Worm (Caenorhabditis elegans): ENCODE measurements around the gene Y25C1A.14.

Y25C1A.14 gene

ce11 chrII:3056266-3056872 lies 40.4 kb downstream of the Y25C1A.14 start, which contains the start of gene lin-8:
Gene lin-8 (plus strand): TSS chrII:3056822.
- no peak for TF ChIP-seq M03D4.4 (tag; optimal IDR thresholded peaks at IDR 0.05)
- no peak for TF ChIP-seq hlh-1 (tag; optimal IDR thresholded peaks at IDR 0.05)
- TF ChIP-seq nhr-2 (tag; optimal IDR thresholded peaks at IDR 0.05), result no peak
- TF ChIP-seq ztf-11 (tag; optimal IDR thresholded peaks at IDR 0.05), result no peak
- TF ChIP-seq nhr-76 (tag; optimal IDR thresholded peaks at IDR 0.05), result no peak
- no peak for TF ChIP-seq sptf-1 (tag; optimal IDR thresholded peaks at IDR 0.05)
- no peak for TF ChIP-seq sem-2 (GFP tag; optimal IDR thresholded peaks at IDR 0.05)
- no peak for TF ChIP-seq blmp-1 (tag; optimal IDR thresholded peaks at IDR 0.05)
- no peak for TF ChIP-seq unc-62 (GFP tag; optimal IDR thresholded peaks at IDR 0.05)
- no peak for TF ChIP-seq nhr-12 (tag; optimal IDR thresholded peaks at IDR 0.05)
- no peak for TF ChIP-seq ceh-43 (GFP tag; optimal IDR thresholded peaks at IDR 0.05)
- TF ChIP-seq elt-1 (tag; optimal IDR thresholded peaks at IDR 0.05; ENCODE audit: borderline replicate concordance, insufficient read depth), result no peak
- TF ChIP-seq ham-2 (GFP tag; optimal IDR thresholded peaks at IDR 0.05), result no peak
- TF ChIP-seq unc-120 (tag; optimal IDR thresholded peaks at IDR 0.05; ENCODE audit: poor library complexity, severe bottlenecking), result no peak
- no peak for TF ChIP-seq mls-2 (tag; optimal IDR thresholded peaks at IDR 0.05)
- TF ChIP-seq lsy-2 (tag; optimal IDR thresholded peaks at IDR 0.05), result no peak
- no peak for TF ChIP-seq ces-1 (GFP tag; optimal IDR thresholded peaks at IDR 0.05)
- TF ChIP-seq lin-13 (tag; optimal IDR thresholded peaks at IDR 0.05), result no peak
- no peak for TF ChIP-seq unc-39 (tag; optimal IDR thresholded peaks at IDR 0.05)
- no peak for TF ChIP-seq mep-1 (tag; optimal IDR thresholded peaks at IDR 0.05)

ce11 chrII:3055531-3055930 lies 41.2 kb downstream of the Y25C1A.14 start:
- TF ChIP-seq ham-2 (GFP tag; optimal IDR thresholded peaks at IDR 0.05), result peak; percentile 39
- peak; percentile 15 for TF ChIP-seq nhr-2 (tag; optimal IDR thresholded peaks at IDR 0.05)
- TF ChIP-seq nhr-76 (tag; optimal IDR thresholded peaks at IDR 0.05), result no peak
- peak; percentile 41 for TF ChIP-seq mls-2 (tag; optimal IDR thresholded peaks at IDR 0.05)
- TF ChIP-seq lin-13 (tag; optimal IDR thresholded peaks at IDR 0.05), result peak; percentile 14

DNA sequence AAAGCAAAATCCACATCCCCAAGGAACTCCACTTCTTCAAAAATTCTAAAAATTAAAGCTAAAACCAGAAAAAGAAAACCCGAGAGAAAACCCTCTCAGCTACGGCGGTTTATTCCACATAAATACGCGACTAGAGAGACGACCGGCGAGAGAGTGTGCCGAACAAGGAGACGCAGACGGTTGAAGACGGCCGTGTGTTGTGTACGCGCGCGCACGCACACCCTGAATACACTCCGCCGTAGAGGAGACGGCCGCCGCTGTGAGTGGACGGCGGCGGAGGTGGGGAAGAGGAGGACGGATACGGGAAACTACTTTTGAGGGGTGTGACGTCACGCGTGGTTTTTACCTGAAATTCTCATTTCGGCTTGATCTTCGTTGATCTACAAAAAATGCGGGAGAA lies 42.1 kb downstream of the Y25C1A.14 start:
- TF ChIP-seq blmp-1 (tag; optimal IDR thresholded peaks at IDR 0.05), result no peak
- no peak for TF ChIP-seq snpc-4 (tag; optimal IDR thresholded peaks at IDR 0.05)
- TF ChIP-seq nhr-2 (tag; optimal IDR thresholded peaks at IDR 0.05), result no peak
- peak; percentile 10 for TF ChIP-seq pha-4 (tag; optimal IDR thresholded peaks at IDR 0.05)

DNA sequence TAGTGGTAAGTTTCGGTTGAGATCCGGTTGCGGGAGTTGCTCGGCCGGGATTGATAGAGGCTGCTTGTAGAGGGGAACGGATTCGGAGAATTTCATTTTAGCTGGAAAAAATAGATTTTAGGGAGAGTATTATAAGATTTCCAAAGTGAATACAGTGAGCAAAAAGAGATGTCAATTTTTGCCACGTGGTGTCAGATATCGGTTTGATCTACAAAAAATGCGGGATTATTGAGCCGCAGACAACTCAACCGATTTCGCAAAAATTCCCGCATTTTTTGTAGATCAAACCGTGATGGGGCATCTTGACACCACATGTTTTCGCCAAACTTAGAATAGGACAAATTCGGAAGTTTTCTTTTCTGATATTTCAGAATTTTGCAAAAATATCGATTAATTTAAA lies 42.5 kb downstream of the Y25C1A.14 start, which contains the start of gene lido-13:
Gene lido-13 (minus strand): TSS at position 101 of the 400 bp plus-strand sequence.
- TF ChIP-seq nhr-76 (tag; optimal IDR thresholded peaks at IDR 0.05), result no peak
- TF ChIP-seq hlh-1 (tag; optimal IDR thresholded peaks at IDR 0.05), result no peak
- TF ChIP-seq elt-3 (tag; optimal IDR thresholded peaks at IDR 0.05), result no peak
- TF ChIP-seq lin-13 (tag; optimal IDR thresholded peaks at IDR 0.05), result no peak
- no peak for TF ChIP-seq lin-32 (GFP tag; optimal IDR thresholded peaks at IDR 0.05)
- TF ChIP-seq sem-2 (GFP tag; optimal IDR thresholded peaks at IDR 0.05), result no peak
- no peak for TF ChIP-seq nhr-28 (tag; optimal IDR thresholded peaks at IDR 0.05)
- TF ChIP-seq flh-1 (GFP tag; optimal IDR thresholded peaks at IDR 0.05), result no peak
- no peak for TF ChIP-seq cnd-1 (tag; optimal IDR thresholded peaks at IDR 0.05)
- TF ChIP-seq mls-2 (tag; optimal IDR thresholded peaks at IDR 0.05), result no peak
- TF ChIP-seq ceh-43 (GFP tag; optimal IDR thresholded peaks at IDR 0.05), result no peak
- TF ChIP-seq drap-1 (GFP tag; optimal IDR thresholded peaks at IDR 0.05), result no peak
- no peak for TF ChIP-seq ces-1 (GFP tag; optimal IDR thresholded peaks at IDR 0.05)
- TF ChIP-seq tbx-8 (GFP tag; optimal IDR thresholded peaks at IDR 0.05), result no peak
- TF ChIP-seq nhr-2 (tag; optimal IDR thresholded peaks at IDR 0.05), result no peak

DNA sequence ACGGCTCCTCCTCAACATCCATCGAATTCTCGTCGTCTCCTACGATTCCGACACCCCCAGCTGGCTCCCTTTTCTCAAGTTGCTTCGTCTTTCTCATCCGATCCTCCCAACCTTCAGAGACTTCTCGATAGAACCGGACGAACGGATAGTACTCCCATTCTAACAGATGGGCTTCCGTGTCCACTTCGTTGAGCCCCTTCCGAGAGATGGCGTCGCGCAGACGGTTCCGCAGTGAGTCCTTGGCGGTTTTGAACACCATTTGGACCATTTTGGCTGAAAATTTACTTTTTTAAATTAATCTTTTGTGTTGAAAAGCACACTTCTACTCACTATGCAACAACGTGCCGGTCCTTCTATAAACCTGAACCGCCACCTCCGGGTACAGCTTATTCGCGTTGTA lies 43.1 kb downstream of the Y25C1A.14 start:
- TF ChIP-seq nhr-76 (tag; optimal IDR thresholded peaks at IDR 0.05), result no peak
- TF ChIP-seq mab-5 (tag; optimal IDR thresholded peaks at IDR 0.05), result no peak
- TF ChIP-seq bed-3 (GFP tag; optimal IDR thresholded peaks at IDR 0.05), result no peak
- no peak for TF ChIP-seq ceh-39 (tag; optimal IDR thresholded peaks at IDR 0.05)
- TF ChIP-seq pha-4 (tag; optimal IDR thresholded peaks at IDR 0.05), result no peak
- TF ChIP-seq unc-120 (tag; optimal IDR thresholded peaks at IDR 0.05; ENCODE audit: poor library complexity, severe bottlenecking), result no peak
- no peak for TF ChIP-seq ceh-43 (GFP tag; optimal IDR thresholded peaks at IDR 0.05)
- no peak for TF ChIP-seq cnd-1 (tag; optimal IDR thresholded peaks at IDR 0.05)
- TF ChIP-seq nhr-12 (tag; optimal IDR thresholded peaks at IDR 0.05), result no peak
- no peak for TF ChIP-seq drap-1 (GFP tag; optimal IDR thresholded peaks at IDR 0.05)
- no peak for TF ChIP-seq mls-2 (tag; optimal IDR thresholded peaks at IDR 0.05)
- TF ChIP-seq snpc-4 (tag; optimal IDR thresholded peaks at IDR 0.05), result no peak
- no peak for TF ChIP-seq hlh-1 (tag; optimal IDR thresholded peaks at IDR 0.05)
- TF ChIP-seq lin-32 (GFP tag; optimal IDR thresholded peaks at IDR 0.05), result no peak
- no peak for TF ChIP-seq ces-1 (GFP tag; optimal IDR thresholded peaks at IDR 0.05)
